Worm (Caenorhabditis elegans) whole organism, mixed stage, embryonic: ENCODE results near the gene gst-1.

ENCODE experiments used
- M03D4.4 ChIP-seq: sonication (generic microtip); optimal IDR thresholded peaks from 2 replicates; lab custom pipeline; 2017; ENCODE audit warnings: mild to moderate bottlenecking, missing genetic modification characterization, missing compliant biosample characterization
- ceh-39 ChIP-seq: fragments of 150-350 bp; optimal IDR thresholded peaks from 2 replicates; lab custom pipeline; 2014; ENCODE audit warnings: missing biosample characterization, missing genetic modification characterization
- ceh-83 ChIP-seq: fragments of 200-800 bp; sonication (Bioruptor generic); optimal IDR thresholded peaks from 2 replicates; lab custom pipeline; 2018; ENCODE audit warnings: mild to moderate bottlenecking, missing genetic modification characterization, missing compliant biosample characterization
- cnd-1 ChIP-seq: fragments of 200-800 bp; sonication (Bioruptor generic); optimal IDR thresholded peaks from 2 replicates; lab custom pipeline; 2018; ENCODE audit warnings: mild to moderate bottlenecking, missing genetic modification characterization, missing compliant biosample characterization
- ham-2 ChIP-seq: fragments of 200-800 bp; sonication (Bioruptor generic); optimal IDR thresholded peaks from 2 replicates; lab custom pipeline; 2018; ENCODE audit warnings: mild to moderate bottlenecking, missing genetic modification characterization, missing compliant biosample characterization
- hlh-1 ChIP-seq: fragments of 150-350 bp; optimal IDR thresholded peaks from 2 replicates; lab custom pipeline; 2014; ENCODE audit warnings: missing biosample characterization, missing genetic modification reagents, missing genetic modification characterization
- lin-13 ChIP-seq: fragments of 150-350 bp; optimal IDR thresholded peaks from 2 replicates; lab custom pipeline; 2014; ENCODE audit warnings: missing biosample characterization, missing genetic modification characterization
- lin-32 ChIP-seq: fragments of 200-800 bp; sonication (Bioruptor generic); optimal IDR thresholded peaks from 2 replicates; lab custom pipeline; 2018; ENCODE audit warnings: mild to moderate bottlenecking, missing genetic modification characterization, missing compliant biosample characterization
- lsy-2 ChIP-seq: fragments of 150-350 bp; optimal IDR thresholded peaks from 2 replicates; lab custom pipeline; 2014; ENCODE audit warnings: missing biosample characterization, missing genetic modification characterization
- nhr-12 ChIP-seq: fragments of 150-350 bp; optimal IDR thresholded peaks from 2 replicates; lab custom pipeline; 2014; ENCODE audit warnings: missing biosample characterization, missing genetic modification characterization
- nhr-2 ChIP-seq: fragments of 150-350 bp; optimal IDR thresholded peaks from 2 replicates; lab custom pipeline; 2014; ENCODE audit warnings: missing biosample characterization, missing genetic modification characterization
- zip-8 ChIP-seq: fragments of 150-350 bp; optimal IDR thresholded peaks from 2 replicates; lab custom pipeline; 2014; ENCODE audit warnings: missing biosample characterization, missing genetic modification characterization
- ztf-11 ChIP-seq: fragments of 150-350 bp; optimal IDR thresholded peaks from 2 replicates; lab custom pipeline; 2014; ENCODE audit warnings: missing biosample characterization, missing genetic modification characterization

Gene gst-1

ce11 chrIII:9109172-9109571, 50.0 kb downstream of the gst-1 start, which contains the start of gene cya-1:
TSS of gene cya-1 (minus strand) at chrIII:9109272.
- TF ChIP-seq ham-2 (GFP tag; lab: Kevin White, UChicago) (no peak), ceh-39 (tag; lab: Kevin White, UChicago) (peak; percentile 28)

ce11 chrIII:9109726-9110125, 50.6 kb downstream of the gst-1 start:
- TF ChIP-seq ceh-83 (GFP tag; lab: Kevin White, UChicago): no peak
- TF ChIP-seq lin-32 (GFP tag; lab: Kevin White, UChicago): peak; percentile 36
- TF ChIP-seq lin-13 (tag; lab: Kevin White, UChicago): no peak
- peak; percentile 17 for TF ChIP-seq hlh-1 (tag; lab: Kevin White, UChicago)
- no peak for TF ChIP-seq M03D4.4 (tag; lab: Kevin White, UChicago)
- no peak for TF ChIP-seq ham-2 (GFP tag; lab: Kevin White, UChicago)
- TF ChIP-seq cnd-1 (tag; lab: Kevin White, UChicago): peak; percentile 37
- TF ChIP-seq nhr-2 (tag; lab: Kevin White, UChicago): peak; percentile 63
- no peak for TF ChIP-seq nhr-12
- no peak for TF ChIP-seq ceh-39 (tag; lab: Kevin White, UChicago)
- TF ChIP-seq ztf-11 (tag; lab: Kevin White, UChicago): no peak
- TF ChIP-seq lsy-2: no peak
- TF ChIP-seq zip-8: peak; percentile 81
- TF ChIP-seq, all 35 proteins: peak for 5
